Worm (Caenorhabditis elegans): ENCODE measurements around the gene T25D1.2.

ce11 chrX:16534564-16534963, 19.2 kb downstream of the T25D1.2 start:
- TF ChIP-seq R02D3.7 (tag; optimal IDR thresholded peaks at IDR 0.05), result no peak
- no peak for TF ChIP-seq nhr-77 (tag; optimal IDR thresholded peaks at IDR 0.05)
- no peak for TF ChIP-seq blmp-1 (tag; optimal IDR thresholded peaks at IDR 0.05; ENCODE audit: insufficient read depth)
- TF ChIP-seq nhr-25 (tag; optimal IDR thresholded peaks at IDR 0.05), result no peak
- TF ChIP-seq alr-1 (tag; optimal IDR thresholded peaks at IDR 0.05), result no peak
- TF ChIP-seq egl-27 (tag; optimal IDR thresholded peaks at IDR 0.05), result no peak
- no peak for TF ChIP-seq fos-1 (tag; optimal IDR thresholded peaks at IDR 0.05)
- TF ChIP-seq nhr-10 (tag; optimal IDR thresholded peaks at IDR 0.05), result no peak
- no peak for TF ChIP-seq ztf-4 (tag; optimal IDR thresholded peaks at IDR 0.05)
- no peak for TF ChIP-seq skn-1 (tag; optimal IDR thresholded peaks at IDR 0.05)
